Worm (Caenorhabditis elegans): ENCODE measurements around the gene Y51A2B.5.

DNA sequence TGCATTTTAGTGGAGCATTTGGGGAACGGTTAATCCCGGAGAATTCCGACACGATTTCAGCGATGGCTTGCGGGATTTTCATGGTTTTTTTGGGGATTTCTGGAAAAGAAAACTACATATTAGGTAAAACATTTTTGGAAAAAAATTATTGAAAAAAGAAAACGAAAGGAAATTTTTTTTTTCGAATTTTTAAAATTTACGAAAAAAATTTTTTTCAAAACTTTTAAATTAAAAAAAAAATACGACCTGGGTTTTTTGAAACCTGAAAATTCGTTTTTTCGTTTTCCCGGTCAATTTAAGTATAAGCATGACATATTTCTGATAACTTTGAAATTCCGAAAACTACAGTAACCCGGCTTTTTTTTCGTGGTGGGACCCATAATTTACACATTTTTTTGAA lies 49.3 kb upstream of the Y51A2B.5 start, which contains the start of gene C08E8.10:
- TF ChIP-seq pqm-1 (tag; optimal IDR thresholded peaks at IDR 0.05) (no peak), nhr-28 (tag; optimal IDR thresholded peaks at IDR 0.05) (no peak), ceh-82 (tag; optimal IDR thresholded peaks at IDR 0.05) (no peak), nhr-76 (tag; optimal IDR thresholded peaks at IDR 0.05) (no peak), nfya-1 (tag; optimal IDR thresholded peaks at IDR 0.05; ENCODE audit: insufficient read depth) (no peak), hmg-11 (tag; optimal IDR thresholded peaks at IDR 0.05) (no peak), egl-27 (tag; optimal IDR thresholded peaks at IDR 0.05) (no peak), ztf-11 (tag; optimal IDR thresholded peaks at IDR 0.05) (no peak), jun-1 (tag; optimal IDR thresholded peaks at IDR 0.05) (no peak), unc-39 (tag; optimal IDR thresholded peaks at IDR 0.05) (no peak), fkh-10 (GFP tag; optimal IDR thresholded peaks at IDR 0.05) (no peak), ceh-9 (tag; optimal IDR thresholded peaks at IDR 0.05) (no peak), pha-4 (tag; optimal IDR thresholded peaks at IDR 0.05) (no peak), zag-1 (tag; optimal IDR thresholded peaks at IDR 0.05) (no peak)
